Fruit fly (Drosophila melanogaster): Measurements from ENCODE around the gene Uch.

DNA sequence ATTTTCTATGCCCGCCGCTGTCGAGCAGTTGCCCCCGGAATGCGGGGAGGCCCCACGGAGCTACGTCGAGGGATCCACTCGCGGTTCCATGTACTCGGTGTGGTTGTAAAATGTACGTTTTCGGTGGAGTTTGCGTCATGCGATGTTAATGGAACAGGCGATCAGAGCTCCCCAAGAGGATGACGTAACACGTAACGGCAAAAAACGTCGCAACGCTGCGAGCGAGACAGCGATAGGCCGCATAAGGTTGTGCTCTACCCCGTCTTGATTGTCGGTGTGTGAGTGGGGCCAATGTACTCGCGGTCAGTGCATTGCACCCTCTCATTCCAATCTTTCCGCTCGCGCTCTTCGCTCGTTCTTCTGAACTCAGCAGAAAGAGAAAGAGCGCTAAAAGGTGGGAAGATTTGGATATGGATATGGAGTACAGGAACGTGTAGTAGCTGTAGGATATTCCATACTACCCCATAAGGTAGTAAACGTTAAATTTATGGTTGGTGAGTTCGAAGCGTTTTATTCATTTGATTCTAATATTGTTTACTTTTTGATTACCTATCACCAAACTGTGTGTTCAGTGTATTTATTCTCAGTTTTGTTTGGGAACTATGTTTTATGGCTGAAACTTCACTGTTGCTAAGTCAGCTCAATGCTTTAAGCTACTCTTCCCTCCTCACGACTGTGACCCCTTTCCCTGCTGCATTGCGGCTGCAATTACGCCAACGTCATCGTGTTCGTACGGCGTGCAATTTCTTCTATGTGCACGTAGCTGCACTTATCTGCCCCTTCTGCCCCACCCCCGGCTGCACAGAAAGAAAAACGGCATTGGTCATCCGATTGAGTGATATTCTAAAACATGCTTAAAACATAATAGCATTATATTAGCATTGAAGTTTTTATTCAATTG lies 13.6 kb downstream of the Uch start:
- TF ChIP-seq Sin3A (optimal IDR thresholded peaks at IDR 0.05) (no peak), insv (optimal IDR thresholded peaks at IDR 0.05) (no peak), psq (optimal IDR thresholded peaks at IDR 0.05) (no peak)
